Worm (Caenorhabditis elegans) whole organism, midembryonic: ENCODE results near the gene hlh-29.

Experiments used
- T22C8.4 ChIP-seq: fragments of 200-800 bp; sonication (Bioruptor generic); IDR thresholded peaks from 2 replicates; pipeline ENCODE4 v1.3.6; 2022; ENCODE audit warnings: missing genetic modification characterization, missing compliant biosample characterization
- cog-1 ChIP-seq: sonication (generic microtip); optimal IDR thresholded peaks from 2 replicates; lab custom pipeline; 2016; ENCODE audit warnings: missing genetic modification characterization, missing compliant biosample characterization
- flt-1 ChIP-seq: fragments of 200-800 bp; sonication (Bioruptor generic); IDR thresholded peaks from 2 replicates; pipeline ENCODE4 v1.3.6; 2022; ENCODE audit warnings: missing genetic modification characterization, missing compliant biosample characterization
- klf-2 ChIP-seq: fragments of 200-800 bp; sonication (Bioruptor generic); conservative IDR thresholded peaks from 2 replicates; pipeline ENCODE4 v1.3.6; 2022; ENCODE audit warnings: missing genetic modification reagents, missing genetic modification characterization, missing compliant biosample characterization
- med-1 ChIP-seq: sonication (generic microtip); optimal IDR thresholded peaks from 2 replicates; lab custom pipeline; 2017; ENCODE audit warnings: missing genetic modification characterization, mild to moderate bottlenecking, missing compliant biosample characterization, antibody characterized with exemption, missing genetic modification reagents; ENCODE audit not compliant: insufficient read depth
- ref-1 ChIP-seq: fragments of 200-800 bp; sonication (Bioruptor generic); conservative IDR thresholded peaks from 2 replicates; pipeline ENCODE4 v1.3.6; 2022; ENCODE audit warnings: missing genetic modification reagents, missing genetic modification characterization, missing compliant biosample characterization
- tab-1 ChIP-seq: fragments of 200-800 bp; sonication (Bioruptor generic); IDR thresholded peaks from 2 replicates; pipeline ENCODE4 v1.3.6; 2022; ENCODE audit warnings: missing genetic modification characterization, missing compliant biosample characterization
- ztf-23 ChIP-seq: fragments of 200-800 bp; sonication (Bioruptor generic); IDR thresholded peaks from 2 replicates; pipeline ENCODE4 v1.3.6; 2022; ENCODE audit warnings: missing genetic modification reagents, missing genetic modification characterization, missing compliant biosample characterization
- ztf-29 ChIP-seq: fragments of 200-800 bp; sonication (Bioruptor generic); IDR thresholded peaks from 2 replicates; pipeline ENCODE4 v1.3.6; 2022; ENCODE audit warnings: missing genetic modification reagents, missing genetic modification characterization, missing compliant biosample characterization

- TF ChIP-seq ztf-29 = no peak
- no peak for TF ChIP-seq T22C8.4 (GFP tag; lab: Robert Waterston, UW)
- no peak for TF ChIP-seq cog-1 (tag; lab: Kevin White, UChicago)
- TF ChIP-seq flt-1 (GFP tag; lab: Robert Waterston, UW) = no peak
- no peak for TF ChIP-seq tab-1
- TF ChIP-seq ref-1 (GFP tag; lab: Robert Waterston, UW) = no peak
- TF ChIP-seq ztf-23 (GFP tag; lab: Robert Waterston, UW) = no peak
- TF ChIP-seq med-1 (GFP tag; lab: Kevin White, UChicago) = no peak
- no peak for TF ChIP-seq klf-2 (GFP tag; lab: Robert Waterston, UW)
Observed at ce11 chrX:17528068-17528467, 20.4 kb downstream of the hlh-29 start, which contains the start of gene sup-10.
